Fruit fly (Drosophila melanogaster) whole organism, embryonic: Measurements from ENCODE around the gene Miga.
A peak's percentile ranks its signal among the peaks of the same experiment; 100 is the strongest.

Source experiments
- Atf3 ChIP-seq: fragments of 200-800 bp; sonication (Bioruptor generic); optimal IDR thresholded peaks from 3 replicates; lab custom pipeline; 2016; ENCODE audit warnings: missing biosample characterization, missing genetic modification characterization
- BEAF-32 ChIP-seq: fragments of 200-800 bp; sonication (Bioruptor generic); optimal IDR thresholded peaks from 3 replicates; lab custom pipeline; 2017; ENCODE audit warnings: missing biosample characterization, missing genetic modification characterization, mild to moderate bottlenecking, moderate library complexity, missing genetic modification reagents
- CG1233 ChIP-seq: fragments of 200-800 bp; sonication (Bioruptor generic); optimal IDR thresholded peaks from 4 replicates; lab custom pipeline; 2018; ENCODE audit warnings: missing biosample characterization, mild to moderate bottlenecking, missing genetic modification characterization
- CG12391 ChIP-seq: fragments of 200-800 bp; sonication (Bioruptor generic); optimal IDR thresholded peaks from 3 replicates; lab custom pipeline; 2018; ENCODE audit warnings: missing biosample characterization, mild to moderate bottlenecking, missing genetic modification characterization, moderate library complexity
- CG13123 ChIP-seq: fragments of 200-800 bp; sonication (Bioruptor generic); optimal IDR thresholded peaks from 2 replicates; lab custom pipeline; 2016; ENCODE audit warnings: missing biosample characterization, missing genetic modification characterization
- CG17385 ChIP-seq: fragments of 200-800 bp; sonication (Bioruptor generic); optimal IDR thresholded peaks from 3 replicates; lab custom pipeline; 2018; ENCODE audit warnings: missing biosample characterization, mild to moderate bottlenecking, missing genetic modification characterization
- CG18262 ChIP-seq: fragments of 200-800 bp; optimal IDR thresholded peaks from 3 replicates; lab custom pipeline; 2019; ENCODE audit warnings: missing biosample characterization, mild to moderate bottlenecking, missing genetic modification characterization, moderate library complexity
- CG30020 ChIP-seq: fragments of 200-800 bp; optimal IDR thresholded peaks from 2 replicates; lab custom pipeline; 2019; ENCODE audit warnings: missing biosample characterization, mild to moderate bottlenecking, missing genetic modification characterization, moderate library complexity
- CG32772 ChIP-seq: fragments of 200-800 bp; sonication (Bioruptor generic); IDR thresholded peaks from 2 replicates; pipeline ENCODE4 v1.3.6; 2022; ENCODE audit warnings: missing biosample characterization, missing genetic modification characterization
- CG34376 ChIP-seq: fragments of 200-800 bp; sonication (Bioruptor generic); optimal IDR thresholded peaks from 2 replicates; lab custom pipeline; 2018; ENCODE audit warnings: missing biosample characterization, mild to moderate bottlenecking, missing genetic modification characterization
- CG34422 ChIP-seq: fragments of 200-800 bp; sonication (Bioruptor generic); IDR thresholded peaks from 3 replicates; pipeline ENCODE4 v1.3.6; 2022; ENCODE audit warnings: missing biosample characterization, missing genetic modification characterization
- CG3847 ChIP-seq: fragments of 200-800 bp; sonication (Bioruptor generic); IDR thresholded peaks from 2 replicates; pipeline ENCODE4 v1.3.6; 2022; ENCODE audit warnings: missing biosample characterization, missing genetic modification characterization
- CG4617 ChIP-seq: fragments of 200-800 bp; sonication (Bioruptor generic); optimal IDR thresholded peaks from 3 replicates; lab custom pipeline; 2016; ENCODE audit warnings: missing biosample characterization, missing genetic modification characterization, borderline replicate concordance
- CG5953 ChIP-seq: fragments of 200-800 bp; sonication (Bioruptor generic); IDR thresholded peaks from 2 replicates; pipeline ENCODE4 v1.3.6; 2022; ENCODE audit warnings: missing biosample characterization, missing genetic modification characterization
- CG6175 ChIP-seq: fragments of 200-800 bp; sonication (Bioruptor generic); IDR thresholded peaks from 3 replicates; pipeline ENCODE4 v1.3.6; 2022; ENCODE audit warnings: missing biosample characterization, missing genetic modification characterization
- CG7357 ChIP-seq: fragments of 200-800 bp; sonication (Bioruptor generic); IDR thresholded peaks from 3 replicates; pipeline ENCODE4 v1.3.6; 2022; ENCODE audit warnings: missing biosample characterization, missing genetic modification characterization
- CG7556 ChIP-seq: fragments of 200-800 bp; sonication (Bioruptor generic); optimal IDR thresholded peaks from 2 replicates; lab custom pipeline; 2017; ENCODE audit warnings: missing biosample characterization, mild to moderate bottlenecking, missing genetic modification characterization
- CG8281 ChIP-seq: fragments of 200-800 bp; sonication (Bioruptor generic); optimal IDR thresholded peaks from 2 replicates; lab custom pipeline; 2018; ENCODE audit warnings: missing biosample characterization, mild to moderate bottlenecking, missing genetic modification characterization, moderate library complexity
- CG9609 ChIP-seq: fragments of 200-800 bp; sonication (Bioruptor generic); optimal IDR thresholded peaks from 3 replicates; lab custom pipeline; 2016; ENCODE audit warnings: missing biosample characterization, missing genetic modification characterization
- CG9932 ChIP-seq: fragments of 200-800 bp; sonication (Bioruptor generic); IDR thresholded peaks from 2 replicates; pipeline ENCODE4 v1.3.6; 2022; ENCODE audit warnings: missing biosample characterization, missing genetic modification characterization
- CTCF ChIP-seq: fragments of 200-800 bp; sonication (Bioruptor generic); optimal IDR thresholded peaks from 2 replicates; lab custom pipeline; 2017; ENCODE audit warnings: missing biosample characterization, mild to moderate bottlenecking, missing genetic modification characterization, moderate library complexity
- E2f2 ChIP-seq: fragments of 200-800 bp; sonication (Bioruptor generic); IDR thresholded peaks from 2 replicates; pipeline ENCODE4 v1.3.6; 2022; ENCODE audit warnings: missing biosample characterization, missing genetic modification characterization
- Fer1 ChIP-seq: fragments of 200-800 bp; sonication (Bioruptor generic); optimal IDR thresholded peaks from 2 replicates; lab custom pipeline; 2017; ENCODE audit warnings: missing biosample characterization, mild to moderate bottlenecking, missing genetic modification characterization
- HLH3B ChIP-seq: fragments of 200-800 bp; sonication (Bioruptor generic); IDR thresholded peaks from 2 replicates; pipeline ENCODE4 v1.3.6; 2022; ENCODE audit warnings: missing biosample characterization, missing genetic modification characterization
- Hmr ChIP-seq: fragments of 200-800 bp; sonication (Bioruptor generic); optimal IDR thresholded peaks from 3 replicates; lab custom pipeline; 2017; ENCODE audit warnings: mild to moderate bottlenecking, missing biosample characterization, missing genetic modification reagents, missing genetic modification characterization
- Jarid2 ChIP-seq: fragments of 200-800 bp; sonication (Bioruptor generic); optimal IDR thresholded peaks from 3 replicates; lab custom pipeline; 2017; ENCODE audit warnings: mild to moderate bottlenecking, missing biosample characterization, missing genetic modification reagents, missing genetic modification characterization
- Lim3 ChIP-seq: fragments of 200-800 bp; sonication (Bioruptor generic); IDR thresholded peaks from 2 replicates; pipeline ENCODE4 v1.3.6; 2022; ENCODE audit warnings: missing biosample characterization, missing genetic modification characterization
- Med ChIP-seq: fragments of 200-800 bp; sonication (Bioruptor generic); peaks from one replicate; lab custom pipeline; 2016; ENCODE audit warnings: missing biosample characterization, missing genetic modification characterization, mild to moderate bottlenecking, inconsistent platforms, moderate library complexity
- Usf ChIP-seq: fragments of 200-800 bp; sonication (Bioruptor generic); optimal IDR thresholded peaks from 2 replicates; lab custom pipeline; 2017; ENCODE audit warnings: missing genotype, missing biosample characterization, missing genetic modification characterization
- ab ChIP-seq: fragments of 200-800 bp; sonication (Bioruptor generic); optimal IDR thresholded peaks from 2 replicates; lab custom pipeline; 2016; ENCODE audit warnings: missing biosample characterization, missing genetic modification characterization
- al ChIP-seq: fragments of 200-800 bp; sonication (Bioruptor generic); IDR thresholded peaks from 2 replicates; pipeline ENCODE4 v1.3.6; 2022; ENCODE audit warnings: missing biosample characterization, missing genetic modification characterization
- ato ChIP-seq: fragments of 200-800 bp; sonication (Bioruptor generic); IDR thresholded peaks from 2 replicates; pipeline ENCODE4 v1.3.6; 2022; ENCODE audit warnings: missing biosample characterization, missing genetic modification characterization; ENCODE audit not compliant: partially characterized antibody
- fd3F ChIP-seq: fragments of 200-800 bp; sonication (Bioruptor generic); optimal IDR thresholded peaks from 2 replicates; lab custom pipeline; 2018; ENCODE audit warnings: missing biosample characterization, mild to moderate bottlenecking, missing genetic modification characterization, moderate library complexity
- gem ChIP-seq: fragments of 200-800 bp; sonication (Bioruptor generic); optimal IDR thresholded peaks from 2 replicates; lab custom pipeline; 2019; ENCODE audit warnings: missing biosample characterization, mild to moderate bottlenecking, missing genetic modification characterization, moderate library complexity
- grn ChIP-seq: fragments of 200-800 bp; sonication (Bioruptor generic); optimal IDR thresholded peaks from 3 replicates; lab custom pipeline; 2017; ENCODE audit warnings: missing biosample characterization, missing genetic modification characterization
- gsb-n ChIP-seq: fragments of 200-800 bp; sonication (Bioruptor generic); optimal IDR thresholded peaks from 3 replicates; lab custom pipeline; 2018; ENCODE audit warnings: missing biosample characterization, mild to moderate bottlenecking, missing genetic modification characterization
- ind ChIP-seq: fragments of 200-800 bp; sonication (Bioruptor generic); optimal IDR thresholded peaks from 3 replicates; lab custom pipeline; 2016; ENCODE audit warnings: missing biosample characterization, missing genetic modification characterization
- jigr1 ChIP-seq: fragments of 200-800 bp; sonication (Bioruptor generic); IDR thresholded peaks from 3 replicates; pipeline ENCODE4 v1.3.6; 2022; ENCODE audit warnings: missing biosample characterization, missing genetic modification characterization
- jumu ChIP-seq: fragments of 200-800 bp; sonication (Bioruptor generic); optimal IDR thresholded peaks from 3 replicates; lab custom pipeline; 2016; ENCODE audit warnings: missing biosample characterization, missing genetic modification characterization
- lola ChIP-seq, 3 experiments: fragments of >200 bp in 2 of 3; fragments of 200-800 bp in 1 of 3; sonication (Bioruptor generic) in 1 of 3; optimal IDR thresholded peaks; 2 replicates each; lab custom pipeline; 2017 to 2019; ENCODE audit warnings: missing biosample characterization in 3 of 3, missing genetic modification characterization in 3 of 3, mild to moderate bottlenecking in 1 of 3, moderate library complexity in 1 of 3
- ranshi ChIP-seq: fragments of 200-800 bp; sonication (Bioruptor generic); IDR thresholded peaks from 2 replicates; pipeline ENCODE4 v1.3.6; 2022; ENCODE audit warnings: missing biosample characterization, missing genetic modification characterization
- so ChIP-seq: fragments of 200-800 bp; sonication (Bioruptor generic); IDR thresholded peaks from 3 replicates; pipeline ENCODE4 v1.3.6; 2022; ENCODE audit warnings: missing biosample characterization, missing genetic modification characterization
- sqz ChIP-seq: fragments of 200-800 bp; sonication (Bioruptor generic); optimal IDR thresholded peaks from 3 replicates; lab custom pipeline; 2018; ENCODE audit warnings: missing biosample characterization, mild to moderate bottlenecking, missing genetic modification characterization
- tap ChIP-seq: fragments of 200-800 bp; optimal IDR thresholded peaks from 3 replicates; lab custom pipeline; 2019; ENCODE audit warnings: missing biosample characterization, mild to moderate bottlenecking, missing genetic modification characterization, moderate library complexity
- tgo ChIP-seq: fragments of 200-800 bp; sonication (Bioruptor generic); IDR thresholded peaks from 3 replicates; pipeline ENCODE4 v1.3.6; 2022; ENCODE audit warnings: missing biosample characterization, missing genetic modification characterization
- tna ChIP-seq: fragments of 200-800 bp; sonication (Bioruptor generic); IDR thresholded peaks from 2 replicates; pipeline ENCODE4 v1.3.6; 2022; ENCODE audit warnings: missing biosample characterization, missing genetic modification characterization; ENCODE audit not compliant: partially characterized antibody
- unc-4 ChIP-seq: fragments of 200-800 bp; sonication (Bioruptor generic); IDR thresholded peaks from 2 replicates; pipeline ENCODE4 v1.3.6; 2022; ENCODE audit warnings: missing biosample characterization, missing genetic modification characterization; ENCODE audit not compliant: partially characterized antibody
- vvl ChIP-seq: fragments of 200-800 bp; sonication (Bioruptor generic); IDR thresholded peaks from 2 replicates; pipeline ENCODE4 v1.3.6; 2022; ENCODE audit warnings: missing biosample characterization, missing genetic modification characterization
- zen ChIP-seq: fragments of 200-800 bp; sonication (Bioruptor generic); optimal IDR thresholded peaks from 3 replicates; lab custom pipeline; 2018; ENCODE audit warnings: missing biosample characterization, mild to moderate bottlenecking, missing genetic modification characterization, moderate library complexity

Miga gene

DNA sequence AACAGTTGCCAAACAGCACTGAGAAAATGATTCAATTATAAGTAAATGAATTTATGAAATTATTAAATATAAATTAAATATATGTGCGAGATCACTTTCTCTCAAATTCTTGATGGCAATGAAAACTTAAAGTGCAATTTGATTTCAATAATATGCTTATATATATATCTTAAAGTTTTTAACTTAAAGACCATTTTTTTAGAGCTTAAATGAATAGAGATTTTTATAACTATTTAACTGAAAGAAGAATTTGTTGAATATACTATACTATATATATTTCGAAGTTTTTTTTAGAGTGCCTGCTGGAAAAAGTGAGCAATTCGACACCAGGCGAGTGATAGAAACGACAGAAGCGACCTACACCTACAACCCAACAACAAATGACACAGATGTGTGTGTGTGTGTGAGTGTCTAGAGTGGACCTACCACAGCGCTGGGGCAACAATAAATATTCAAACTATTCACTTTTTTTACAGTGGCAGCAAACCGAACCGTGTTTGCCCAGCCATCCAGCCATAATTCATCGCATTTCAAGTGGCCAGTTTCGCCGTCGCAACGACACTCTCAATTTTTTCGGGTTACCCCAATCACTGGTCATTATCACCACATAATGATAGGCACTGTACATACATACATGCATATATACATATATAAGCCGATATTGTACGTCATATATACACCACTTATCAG lies 7.4 kb upstream of the Miga start (continued):
- TF ChIP-seq tna (no peak), gem (tag; lab: Kevin White, UChicago) (peak; percentile 89), BEAF-32 (GFP tag; lab: Kevin White, UChicago) (peak; percentile 7), sqz (peak; percentile 37), CG18262 (peak; percentile 93), CG12391 (tag; lab: Kevin White, UChicago) (peak; percentile 83), unc-4 (GFP tag; lab: Robert Waterston, UW) (no peak), CTCF (GFP tag; lab: Kevin White, UChicago) (no peak), tap (tag; lab: Kevin White, UChicago) (peak; percentile 36), Atf3 (GFP tag; lab: Kevin White, UChicago) (no peak), vvl (GFP tag; lab: Robert Waterston, UW) (peak; percentile 36; the same call in 1 of the 2 replicates), Usf (GFP tag; lab: Kevin White, UChicago) (peak; percentile 11), fd3F (GFP tag; lab: Kevin White, UChicago) (peak; percentile 2), HLH3B (GFP tag; lab: Robert Waterston, UW) (peak; percentile 46; the same call in 1 of the 2 replicates), CG6175 (GFP tag; lab: Robert Waterston, UW) (0 out of 3 replicates have a peak, but pooled peaks have one; percentile 51), ranshi (no peak), grn (GFP tag; lab: Kevin White, UChicago) (no peak), jigr1 (GFP tag; lab: Robert Waterston, UW) (no peak), Med (GFP tag; lab: Kevin White, UChicago) (peak; percentile 76), CG3847 (GFP tag; lab: Robert Waterston, UW) (0 out of 2 replicates have a peak, but pooled peaks have one; percentile 17), CG4617 (no peak), CG32772 (GFP tag; lab: Robert Waterston, UW) (peak; percentile 40; the same call in 1 of the 2 replicates), lola (GFP tag; optimal IDR thresholded peaks at IDR 0.05; lab: Kevin White, UChicago) (peak in 1 of 3 experiments; percentile 83), tgo (GFP tag; lab: Robert Waterston, UW) (0 out of 3 replicates have a peak, but pooled peaks have one; percentile 30), CG13123 (no peak), Jarid2 (GFP tag; lab: Kevin White, UChicago) (no peak), Lim3 (no peak), CG34376 (GFP tag; lab: Kevin White, UChicago) (peak; percentile 24), CG9609 (GFP tag; lab: Kevin White, UChicago) (no peak), E2f2 (peak; percentile 17; the same call in 1 of the 2 replicates), jumu (GFP tag; lab: Kevin White, UChicago) (no peak), gsb-n (tag; lab: Kevin White, UChicago) (peak; percentile 71), Fer1 (GFP tag; lab: Kevin White, UChicago) (no peak), ind (no peak), al (GFP tag; lab: Robert Waterston, UW) (no peak), CG9932 (GFP tag; lab: Robert Waterston, UW) (peak; percentile 40), CG1233 (peak; percentile 32), CG17385 (GFP tag; lab: Kevin White, UChicago) (peak; percentile 50), CG7556 (GFP tag; lab: Kevin White, UChicago) (peak; percentile 66), so (GFP tag; lab: Robert Waterston, UW) (0 out of 3 replicates have a peak, but pooled peaks have one; percentile 37), ato (GFP tag; lab: Robert Waterston, UW) (no peak), CG8281 (tag; lab: Kevin White, UChicago) (peak; percentile 7), ab (no peak), zen (peak; percentile 73), CG5953 (GFP tag; lab: Robert Waterston, UW) (0 out of 2 replicates have a peak, but pooled peaks have one; percentile 10), Hmr (GFP tag; lab: Kevin White, UChicago) (peak; percentile 46), CG30020 (peak; percentile 27), CG7357 (GFP tag; lab: Robert Waterston, UW) (no peak; the same call in 2 of the 3 replicates), CG34422 (no peak; the same call in 2 of the 3 replicates)
